Fruit fly (Drosophila melanogaster) whole organism, embryonic: Measurements from ENCODE around the gene mRpS11.

Experiments
- Abd-B ChIP-seq: fragments of 200-800 bp; sonication (Bioruptor generic); optimal IDR thresholded peaks from 2 replicates; lab custom pipeline; 2018; ENCODE audit warnings: missing biosample characterization, mild to moderate bottlenecking, missing genetic modification characterization, moderate library complexity
- Atf3 ChIP-seq: fragments of 200-800 bp; sonication (Bioruptor generic); optimal IDR thresholded peaks from 3 replicates; lab custom pipeline; 2016; ENCODE audit warnings: missing biosample characterization, missing genetic modification characterization
- CG10462 ChIP-seq: fragments of 200-800 bp; sonication (Bioruptor generic); optimal IDR thresholded peaks from 2 replicates; lab custom pipeline; 2016; ENCODE audit warnings: missing biosample characterization, missing genetic modification characterization
- CG11093 ChIP-seq: fragments of 200-800 bp; sonication (Bioruptor generic); IDR thresholded peaks from 3 replicates; pipeline ENCODE4 v1.3.6; 2022; ENCODE audit warnings: missing biosample characterization, missing genetic modification characterization
- CG11560 ChIP-seq: fragments of 200-800 bp; sonication (Bioruptor generic); IDR thresholded peaks from 3 replicates; pipeline ENCODE4 v1.3.6; 2022; ENCODE audit warnings: missing biosample characterization, missing genetic modification characterization
- CG14441 ChIP-seq: fragments of 200-800 bp; sonication (Bioruptor generic); IDR thresholded peaks from 2 replicates; pipeline ENCODE4 v1.3.6; 2022; ENCODE audit warnings: missing biosample characterization, missing genetic modification characterization
- CG14965 ChIP-seq: fragments of 200-800 bp; sonication (Bioruptor generic); optimal IDR thresholded peaks from 2 replicates; lab custom pipeline; 2016; ENCODE audit warnings: missing biosample characterization, missing genetic modification characterization, borderline replicate concordance
- CG17359 ChIP-seq: fragments of 200-800 bp; sonication (Bioruptor generic); optimal IDR thresholded peaks from 3 replicates; lab custom pipeline; 2018; ENCODE audit warnings: missing biosample characterization, mild to moderate bottlenecking, missing genetic modification characterization, moderate library complexity
- CG18599 ChIP-seq: fragments of 200-800 bp; sonication (Bioruptor generic); optimal IDR thresholded peaks from 3 replicates; lab custom pipeline; 2017; ENCODE audit warnings: missing biosample characterization, missing genetic modification characterization, mild to moderate bottlenecking, moderate library complexity, missing genetic modification reagents
- CG2889 ChIP-seq: fragments of 200-800 bp; sonication (Bioruptor generic); IDR thresholded peaks from 3 replicates; pipeline ENCODE4 v1.3.6; 2022; ENCODE audit warnings: missing biosample characterization, missing genetic modification characterization
- CG32532 ChIP-seq: fragments of 200-800 bp; sonication (Bioruptor generic); IDR thresholded peaks from 2 replicates; pipeline ENCODE4 v1.3.6; 2022; ENCODE audit warnings: missing biosample characterization, missing genetic modification characterization
- CG32767 ChIP-seq: fragments of 200-800 bp; sonication (Bioruptor generic); IDR thresholded peaks from 2 replicates; pipeline ENCODE4 v1.3.6; 2022; ENCODE audit warnings: missing biosample characterization, missing genetic modification characterization
- CG3407 ChIP-seq: fragments of 200-800 bp; sonication (Bioruptor generic); optimal IDR thresholded peaks from 2 replicates; lab custom pipeline; 2018; ENCODE audit warnings: missing biosample characterization, mild to moderate bottlenecking, missing genetic modification characterization
- CG34224 ChIP-seq: fragments of 200-800 bp; sonication (Bioruptor generic); IDR thresholded peaks from 3 replicates; pipeline ENCODE4 v1.3.6; 2022; ENCODE audit warnings: missing biosample characterization, missing genetic modification characterization; ENCODE audit not compliant: partially characterized antibody
- CG3726 ChIP-seq: fragments of 200-800 bp; sonication (Bioruptor generic); IDR thresholded peaks from 3 replicates; pipeline ENCODE4, ENCODE4 v1.3.6; 2022; ENCODE audit warnings: missing biosample characterization, missing genetic modification characterization
- CG4282 ChIP-seq: fragments of 200-800 bp; sonication (Bioruptor generic); optimal IDR thresholded peaks from 2 replicates; lab custom pipeline; 2016; ENCODE audit warnings: missing biosample characterization, missing genetic modification characterization
- CG4328 ChIP-seq: fragments of 200-800 bp; sonication (Bioruptor generic); optimal IDR thresholded peaks from 3 replicates; lab custom pipeline; 2017; ENCODE audit warnings: missing biosample characterization, missing genetic modification reagents, missing genetic modification characterization
- CG4404 ChIP-seq: fragments of 200-800 bp; sonication (Bioruptor generic); IDR thresholded peaks from 2 replicates; pipeline ENCODE4 v1.3.6; 2022; ENCODE audit warnings: missing biosample characterization, missing genetic modification characterization
- CG6175 ChIP-seq: fragments of 200-800 bp; sonication (Bioruptor generic); IDR thresholded peaks from 3 replicates; pipeline ENCODE4 v1.3.6; 2022; ENCODE audit warnings: missing biosample characterization, missing genetic modification characterization
- CG6254 ChIP-seq: fragments of 200-800 bp; sonication (Bioruptor generic); optimal IDR thresholded peaks from 3 replicates; lab custom pipeline; 2017; ENCODE audit warnings: mild to moderate bottlenecking, missing biosample characterization, missing genetic modification reagents, missing genetic modification characterization
- CG6689 ChIP-seq: fragments of 200-800 bp; sonication (Bioruptor generic); IDR thresholded peaks from 2 replicates; pipeline ENCODE4 v1.3.6; 2022; ENCODE audit warnings: missing biosample characterization, missing genetic modification characterization
- CG6854 ChIP-seq: fragments of 200-800 bp; sonication (Bioruptor generic); optimal IDR thresholded peaks from 3 replicates; lab custom pipeline; 2017; ENCODE audit warnings: missing biosample characterization, mild to moderate bottlenecking, missing genetic modification characterization
- CG7963 ChIP-seq: fragments of 200-800 bp; sonication (Bioruptor generic); IDR thresholded peaks from 3 replicates; pipeline ENCODE4 v1.3.6; 2022; ENCODE audit warnings: missing biosample characterization, missing genetic modification characterization; ENCODE audit not compliant: partially characterized antibody
- CG8388 ChIP-seq: fragments of 200-800 bp; sonication (Bioruptor generic); optimal IDR thresholded peaks from 2 replicates; lab custom pipeline; 2019; ENCODE audit warnings: missing biosample characterization, mild to moderate bottlenecking, missing genetic modification characterization, moderate library complexity
- CoRest ChIP-seq: fragments of 200-800 bp; sonication (Bioruptor generic); optimal IDR thresholded peaks from 3 replicates; lab custom pipeline; 2018; ENCODE audit warnings: missing biosample characterization, mild to moderate bottlenecking, missing genetic modification characterization, moderate library complexity
- D19B ChIP-seq: fragments of 200-800 bp; sonication (Bioruptor generic); optimal IDR thresholded peaks from 2 replicates; lab custom pipeline; 2017; ENCODE audit warnings: missing biosample characterization, mild to moderate bottlenecking, missing genetic modification characterization
- Gsc ChIP-seq: fragments of 200-800 bp; sonication (Bioruptor generic); IDR thresholded peaks from 2 replicates; pipeline ENCODE4 v1.3.6; 2022; ENCODE audit warnings: missing biosample characterization, missing genetic modification characterization
- HmgZ ChIP-seq: fragments of 200-800 bp; sonication (Bioruptor generic); optimal IDR thresholded peaks from 2 replicates; lab custom pipeline; 2018; ENCODE audit warnings: missing biosample characterization, mild to moderate bottlenecking, missing genetic modification characterization
- Mad ChIP-seq: fragments of 200-800 bp; sonication (Bioruptor generic); optimal IDR thresholded peaks from 2 replicates; lab custom pipeline; 2016; ENCODE audit warnings: missing biosample characterization, missing genetic modification characterization
- NfI ChIP-seq: fragments of 200-800 bp; sonication (Bioruptor generic); optimal IDR thresholded peaks from 3 replicates; lab custom pipeline; 2018; ENCODE audit warnings: missing biosample characterization, mild to moderate bottlenecking, missing genetic modification characterization, moderate library complexity
- PHDP ChIP-seq: fragments of 200-800 bp; sonication (Bioruptor generic); optimal IDR thresholded peaks from 3 replicates; lab custom pipeline; 2018; ENCODE audit warnings: missing biosample characterization, mild to moderate bottlenecking, missing genetic modification characterization, moderate library complexity
- Sox102F ChIP-seq: fragments of 200-800 bp; sonication (Bioruptor generic); optimal IDR thresholded peaks from 2 replicates; lab custom pipeline; 2018; ENCODE audit warnings: missing biosample characterization, mild to moderate bottlenecking, missing genetic modification characterization, moderate library complexity
- chif ChIP-seq, 2 experiments: fragments of 200-800 bp; sonication (Bioruptor generic); optimal IDR thresholded peaks; 3 replicates each; lab custom pipeline; 2016; ENCODE audit warnings: missing biosample characterization in 2 of 2, missing genetic modification characterization in 2 of 2
- ci ChIP-seq: fragments of 200-800 bp; sonication (Bioruptor generic); IDR thresholded peaks from 3 replicates; pipeline ENCODE4 v1.3.6; 2022; ENCODE audit warnings: missing biosample characterization, missing genetic modification characterization
- dmrt11E ChIP-seq: fragments of 200-800 bp; sonication (Bioruptor generic); optimal IDR thresholded peaks from 3 replicates; lab custom pipeline; 2018; ENCODE audit warnings: missing biosample characterization, mild to moderate bottlenecking, missing genetic modification characterization, moderate library complexity
- dysf ChIP-seq: fragments of 200-800 bp; sonication (Bioruptor generic); IDR thresholded peaks from 3 replicates; pipeline ENCODE4 v1.3.6; 2022; ENCODE audit warnings: missing biosample characterization, missing genetic modification characterization
- ems ChIP-seq: fragments of 200-800 bp; sonication (Bioruptor generic); optimal IDR thresholded peaks from 3 replicates; lab custom pipeline; 2016; ENCODE audit warnings: missing biosample characterization, missing genetic modification characterization
- eyg ChIP-seq: fragments of 200-800 bp; sonication (Bioruptor generic); optimal IDR thresholded peaks from 3 replicates; lab custom pipeline; 2016; ENCODE audit warnings: missing biosample characterization, missing genetic modification characterization
- lab ChIP-seq: fragments of 200-800 bp; sonication (Bioruptor generic); optimal IDR thresholded peaks from 3 replicates; lab custom pipeline; 2017; ENCODE audit warnings: missing biosample characterization, missing genetic modification characterization, mild to moderate bottlenecking, moderate library complexity, missing genetic modification reagents
- lola ChIP-seq, 3 experiments: fragments of >200 bp in 2 of 3; fragments of 200-800 bp in 1 of 3; sonication (Bioruptor generic) in 1 of 3; optimal IDR thresholded peaks; 2 replicates each; lab custom pipeline; 2017 to 2019; ENCODE audit warnings: missing biosample characterization in 3 of 3, missing genetic modification characterization in 3 of 3, mild to moderate bottlenecking in 1 of 3, moderate library complexity in 1 of 3
- oc ChIP-seq: fragments of 200-800 bp; sonication (Bioruptor generic); optimal IDR thresholded peaks from 2 replicates; lab custom pipeline; 2018; ENCODE audit warnings: missing biosample characterization, mild to moderate bottlenecking, missing genetic modification characterization, moderate library complexity
- prd ChIP-seq, 3 experiments: fragments of >200 bp in 2 of 3; fragments of 200-800 bp in 1 of 3; sonication (Bioruptor generic) in 1 of 3; optimal IDR thresholded peaks in 2 of 3; IDR thresholded peaks in 1 of 3; 2 replicates in 2 of 3; 3 replicates in 1 of 3; pipeline versions ENCODE4 v1.3.6 to Lab custom; 2017 to 2022; ENCODE audit warnings: missing biosample characterization in 1 of 3, missing genetic modification characterization in 1 of 3
- shn ChIP-seq: fragments of 200-800 bp; sonication (Bioruptor generic); optimal IDR thresholded peaks from 3 replicates; lab custom pipeline; 2016; ENCODE audit warnings: missing biosample characterization, missing genetic modification characterization
- sisA ChIP-seq: fragments of 200-800 bp; sonication (Bioruptor generic); IDR thresholded peaks from 2 replicates; pipeline ENCODE4 v1.3.6; 2022; ENCODE audit warnings: missing biosample characterization, missing genetic modification characterization
- slp2 ChIP-seq: fragments of 200-800 bp; sonication (Bioruptor generic); optimal IDR thresholded peaks from 2 replicates; lab custom pipeline; 2016; ENCODE audit warnings: missing biosample characterization, missing genetic modification characterization
- tgo ChIP-seq: fragments of 200-800 bp; sonication (Bioruptor generic); IDR thresholded peaks from 3 replicates; pipeline ENCODE4 v1.3.6; 2022; ENCODE audit warnings: missing biosample characterization, missing genetic modification characterization
- tna ChIP-seq: fragments of 200-800 bp; sonication (Bioruptor generic); IDR thresholded peaks from 2 replicates; pipeline ENCODE4 v1.3.6; 2022; ENCODE audit warnings: missing biosample characterization, missing genetic modification characterization; ENCODE audit not compliant: partially characterized antibody
- tup ChIP-seq: fragments of 200-800 bp; sonication (Bioruptor generic); optimal IDR thresholded peaks from 2 replicates; lab custom pipeline; 2016; ENCODE audit warnings: missing biosample characterization, mild to moderate bottlenecking, missing genetic modification characterization, moderate library complexity
- zfh2 ChIP-seq: fragments of 200-800 bp; sonication (Bioruptor generic); optimal IDR thresholded peaks from 2 replicates; lab custom pipeline; 2016; ENCODE audit warnings: missing biosample characterization, missing genetic modification characterization

mRpS11 gene

DNA sequence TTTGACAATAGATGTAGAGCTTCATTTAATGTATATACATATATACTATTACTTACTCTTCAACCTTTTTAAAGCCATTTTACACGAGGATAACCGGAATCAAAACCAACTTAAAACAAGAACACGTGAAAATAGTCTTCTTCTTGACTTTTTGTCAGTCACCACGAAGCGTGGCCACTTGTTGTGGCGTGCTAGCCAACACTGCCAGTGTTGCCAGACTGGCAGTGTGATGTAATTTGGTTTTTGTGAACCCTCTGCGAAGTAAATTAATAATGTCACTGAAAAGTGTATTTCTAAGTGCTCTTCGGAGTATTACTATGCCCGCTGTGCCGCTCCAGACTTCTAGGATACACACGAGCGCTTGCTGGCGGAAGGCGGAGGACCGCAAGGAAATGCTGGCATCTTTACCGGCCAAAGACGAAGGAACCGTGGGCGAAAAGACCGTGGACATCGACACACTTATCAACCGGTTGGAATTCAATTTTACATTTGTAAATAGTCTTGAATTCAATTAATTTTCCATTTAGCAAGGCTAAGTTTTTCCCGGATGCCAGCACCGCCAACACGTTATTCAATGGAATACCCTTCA is at the start of gene mRpS11, which contains the start of gene Ns1 (continued):
- TF ChIP-seq PHDP (peak; percentile 9), CG17359 (tag; lab: Kevin White, UChicago) (peak; percentile 2), CG3726 (GFP tag; lab: Robert Waterston, UW) (no peak), ems (GFP tag; lab: Kevin White, UChicago) (no peak), CG6689 (GFP tag; lab: Robert Waterston, UW) (no peak), lola (GFP tag; optimal IDR thresholded peaks at IDR 0.05; lab: Kevin White, UChicago) (no peak), CG14441 (no peak), prd (optimal IDR thresholded peaks at IDR 0.05; lab: Kevin White, UChicago) (no peak), prd (GFP tag; IDR thresholded peaks at IDR 0.05; lab: Robert Waterston, UW) (peak; percentile 43; the same call in 1 of the 3 replicates), CG2889 (GFP tag; lab: Robert Waterston, UW) (no peak), CG4328 (GFP tag; lab: Kevin White, UChicago) (peak; percentile 4), D19B (GFP tag; lab: Kevin White, UChicago) (no peak), lab (GFP tag; lab: Kevin White, UChicago) (no peak), dysf (no peak), NfI (GFP tag; lab: Kevin White, UChicago) (peak; percentile 58), CG34224 (GFP tag; lab: Robert Waterston, UW) (no peak), Sox102F (GFP tag; lab: Kevin White, UChicago) (no peak), ci (GFP tag; lab: Robert Waterston, UW) (0 out of 3 replicates have a peak, but pooled peaks have one; percentile 54), CG7963 (GFP tag; lab: Robert Waterston, UW) (peak; percentile 44; the same call in 2 of the 3 replicates), HmgZ (peak; percentile 81), CG10462 (GFP tag; lab: Kevin White, UChicago) (no peak), shn (GFP tag; lab: Kevin White, UChicago) (peak; percentile 30), CG6254 (GFP tag; lab: Kevin White, UChicago) (no peak), CG32767 (GFP tag; lab: Robert Waterston, UW) (no peak), slp2 (GFP tag; lab: Kevin White, UChicago) (no peak), tup (GFP tag; lab: Kevin White, UChicago) (no peak), oc (tag; lab: Kevin White, UChicago) (no peak), eyg (no peak), CG3407 (GFP tag; lab: Kevin White, UChicago) (no peak), tna (no peak), CG32532 (GFP tag; lab: Robert Waterston, UW) (peak; percentile 52), CG8388 (GFP tag; lab: Kevin White, UChicago) (no peak), tgo (no peak), CG11560 (tag; lab: Robert Waterston, UW) (no peak), CG14965 (GFP tag; lab: Kevin White, UChicago) (no peak), chif (GFP tag; optimal IDR thresholded peaks at IDR 0.05; lab: Kevin White, UChicago) (peak in 1 of 2 experiments; percentile 25), CG6175 (no peak), CG4404 (no peak), dmrt11E (tag; lab: Kevin White, UChicago) (no peak), CoRest (no peak), Mad (GFP tag; lab: Kevin White, UChicago) (peak; percentile 13), Abd-B (GFP tag; lab: Kevin White, UChicago) (no peak), CG18599 (GFP tag; lab: Kevin White, UChicago) (no peak), Atf3 (no peak), CG4282 (peak; percentile 38), Gsc (GFP tag; lab: Robert Waterston, UW) (no peak), zfh2 (GFP tag; lab: Kevin White, UChicago) (peak; percentile 52), sisA (0 out of 2 replicates have a peak, but pooled peaks have one; percentile 27), CG11093 (no peak), CG6854 (no peak)
